Fruit fly (Drosophila melanogaster): ENCODE results near the gene CG15695.

Gene CG15695

DNA sequence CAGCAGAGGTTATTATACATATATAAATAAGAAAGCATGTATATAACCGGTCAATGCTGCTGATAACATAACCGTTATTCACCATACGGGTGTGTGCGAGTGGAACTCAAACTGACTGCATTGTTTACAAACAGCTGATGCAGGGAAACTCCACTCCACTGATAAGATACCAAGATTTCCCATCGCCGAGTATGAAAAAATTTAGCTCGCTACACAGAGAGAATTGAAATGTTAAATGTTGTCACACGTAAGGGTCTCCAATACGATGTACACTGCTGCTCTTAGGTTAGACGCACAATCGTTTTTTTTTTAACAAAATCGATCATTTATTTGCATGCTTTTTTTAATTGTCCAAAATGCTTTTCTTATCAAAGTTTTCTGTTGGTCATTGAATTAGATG is 8.3 kb upstream of the CG15695 start (continued):
- no peak for TF ChIP-seq Ssrp (tag; optimal IDR thresholded peaks at IDR 0.05)
- TF ChIP-seq CG34422 (GFP tag; IDR thresholded peaks at IDR 0.05): peak; percentile 29; the same call in 1 of the 3 replicates
- no peak for TF ChIP-seq ara (GFP tag; IDR thresholded peaks at IDR 0.05)
- TF ChIP-seq CG5245 (GFP tag; optimal IDR thresholded peaks at IDR 0.05): no peak
- TF ChIP-seq Hsf (GFP tag; optimal IDR thresholded peaks at IDR 0.05): peak; percentile 11
- TF ChIP-seq CG2678 (tag; optimal IDR thresholded peaks at IDR 0.05): peak; percentile 2
- TF ChIP-seq al (GFP tag; IDR thresholded peaks at IDR 0.05): no peak
- peak; percentile 10 for TF ChIP-seq ATbp (GFP tag; optimal IDR thresholded peaks at IDR 0.05)
- no peak for TF ChIP-seq CG11247 (GFP tag; IDR thresholded peaks at IDR 0.05)
- TF ChIP-seq ci (GFP tag; IDR thresholded peaks at IDR 0.05): peak; percentile 62; the same call in 1 of the 3 replicates
- TF ChIP-seq sob (GFP tag; IDR thresholded peaks at IDR 0.05): no peak
- TF ChIP-seq pb (GFP tag; optimal IDR thresholded peaks at IDR 0.05): no peak
- TF ChIP-seq gro (GFP tag; optimal IDR thresholded peaks at IDR 0.05): no peak
- peak; percentile 39 for TF ChIP-seq CG7839 (tag; optimal IDR thresholded peaks at IDR 0.05)
- peak; percentile 57 for TF ChIP-seq az2 (GFP tag; optimal IDR thresholded peaks at IDR 0.05)
- TF ChIP-seq Med (GFP tag): peak; percentile 41
- TF ChIP-seq HLHmδ (GFP tag; optimal IDR thresholded peaks at IDR 0.05): no peak
- peak; percentile 32 for TF ChIP-seq CG8944 (GFP tag; optimal IDR thresholded peaks at IDR 0.05)
- TF ChIP-seq CG2712 (tag; optimal IDR thresholded peaks at IDR 0.05): peak; percentile 35
- peak; percentile 18 for TF ChIP-seq shn (GFP tag; optimal IDR thresholded peaks at IDR 0.05)
- peak; percentile 9 for TF ChIP-seq Mes4 (GFP tag; optimal IDR thresholded peaks at IDR 0.05)
- TF ChIP-seq Ptx1 (GFP tag; IDR thresholded peaks at IDR 0.05): peak; percentile 38; the same call in 1 of the 2 replicates
- TF ChIP-seq Optix (GFP tag; IDR thresholded peaks at IDR 0.05): no peak
- no peak for TF ChIP-seq zfh1 (GFP tag; IDR thresholded peaks at IDR 0.05)
- no peak for TF ChIP-seq CG9215 (GFP tag; IDR thresholded peaks at IDR 0.05)
- TF ChIP-seq lbe (GFP tag; optimal IDR thresholded peaks at IDR 0.05): no peak
- TF ChIP-seq klu (GFP tag; IDR thresholded peaks at IDR 0.05): no peak
- TF ChIP-seq slp2 (GFP tag; optimal IDR thresholded peaks at IDR 0.05): peak; percentile 36
- TF ChIP-seq prd (optimal IDR thresholded peaks at IDR 0.05): no peak
- 0 out of 3 replicates have a peak, but pooled peaks have one; percentile 23 for TF ChIP-seq prd (GFP tag; IDR thresholded peaks at IDR 0.05)
- no peak for TF ChIP-seq CG4617 (GFP tag; optimal IDR thresholded peaks at IDR 0.05; ENCODE audit: borderline replicate concordance)
- peak; percentile 22 for TF ChIP-seq nmo (GFP tag; optimal IDR thresholded peaks at IDR 0.05)
- no peak for TF ChIP-seq CG5180 (GFP tag; optimal IDR thresholded peaks at IDR 0.05)
- TF ChIP-seq CG8281 (tag; optimal IDR thresholded peaks at IDR 0.05): no peak
- no peak for TF ChIP-seq vnd (GFP tag; IDR thresholded peaks at IDR 0.05; ENCODE audit: partially characterized antibody)
- TF ChIP-seq CG6854 (GFP tag; optimal IDR thresholded peaks at IDR 0.05): peak; percentile 25
- no peak for TF ChIP-seq luna (GFP tag; optimal IDR thresholded peaks at IDR 0.05)
- TF ChIP-seq row (GFP tag; IDR thresholded peaks at IDR 0.05): peak; percentile 62
- TF ChIP-seq dimm (GFP tag; IDR thresholded peaks at IDR 0.05): 0 out of 2 replicates have a peak, but pooled peaks have one; percentile 36
- TF ChIP-seq ash1 (GFP tag; optimal IDR thresholded peaks at IDR 0.05): no peak
- no peak for TF ChIP-seq Trl (optimal IDR thresholded peaks at IDR 0.05)
- peak; percentile 11 for TF ChIP-seq Trl (GFP tag; optimal IDR thresholded peaks at IDR 0.05)
- peak; percentile 30 for TF ChIP-seq CG8388 (GFP tag; optimal IDR thresholded peaks at IDR 0.05)
- no peak for TF ChIP-seq psq (GFP tag; optimal IDR thresholded peaks at IDR 0.05)
- TF ChIP-seq Poxn (GFP tag; IDR thresholded peaks at IDR 0.05): no peak
- TF ChIP-seq fd96Cb (tag; optimal IDR thresholded peaks at IDR 0.05): peak; percentile 24
- no peak for TF ChIP-seq Gug (GFP tag; IDR thresholded peaks at IDR 0.05)
- TF ChIP-seq CG4404 (GFP tag; IDR thresholded peaks at IDR 0.05): no peak
- no peak for TF ChIP-seq odd (GFP tag; optimal IDR thresholded peaks at IDR 0.05)
- TF ChIP-seq CG18011 (GFP tag; optimal IDR thresholded peaks at IDR 0.05): no peak
- no peak for TF ChIP-seq CG1792 (GFP tag; optimal IDR thresholded peaks at IDR 0.05)
- no peak for TF ChIP-seq CG11696 (GFP tag; IDR thresholded peaks at IDR 0.05)
- no peak for TF ChIP-seq CG7745 (tag; optimal IDR thresholded peaks at IDR 0.05)
